Worm (Caenorhabditis elegans): Measurements from ENCODE around the gene C36C5.4.

DNA sequence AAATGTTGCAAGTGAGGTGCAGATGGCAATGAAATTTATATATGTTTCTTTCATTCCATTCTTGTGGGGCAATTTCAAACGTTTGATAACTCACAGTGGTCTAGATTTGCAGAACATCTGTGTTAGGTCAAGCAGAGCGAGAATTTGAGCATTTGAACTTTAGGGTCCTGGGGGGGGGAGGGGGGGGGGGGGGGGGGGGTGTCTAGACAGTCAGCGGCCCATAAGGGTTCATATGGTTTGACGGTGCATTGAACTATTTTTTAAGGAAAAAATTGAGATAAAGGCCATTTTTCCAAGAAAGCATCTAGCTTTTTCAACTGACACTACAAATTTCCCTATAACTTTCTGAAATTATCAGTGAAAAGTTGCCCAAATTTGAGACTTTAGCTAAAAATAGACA, 19.5 kb downstream of the C36C5.4 start:
- TF ChIP-seq madf-5 (GFP tag; IDR thresholded peaks at IDR 0.05) (no peak), ztf-11 (tag; optimal IDR thresholded peaks at IDR 0.05) (no peak)

Measured in whole organism, L4 larva.